Fruit fly (Drosophila melanogaster) whole organism, embryonic: Measurements from ENCODE around the gene Ir94d.
A peak's percentile ranks its signal among the peaks of the same experiment; 100 is the strongest.

Experiments used
- Antp ChIP-seq: fragments of 200-800 bp; sonication (Bioruptor generic); optimal IDR thresholded peaks from 3 replicates; lab custom pipeline; 2016; ENCODE audit warnings: missing biosample characterization, missing genetic modification characterization
- Atf-2 ChIP-seq: fragments of 200-800 bp; sonication (Bioruptor generic); optimal IDR thresholded peaks from 2 replicates; lab custom pipeline; 2016; ENCODE audit warnings: missing biosample characterization, missing genetic modification characterization
- Atf6 ChIP-seq: fragments of 200-800 bp; sonication (Bioruptor generic); IDR thresholded peaks from 2 replicates; pipeline ENCODE4 v1.3.6; 2022; ENCODE audit warnings: missing biosample characterization, missing genetic modification characterization
- Blimp-1 ChIP-seq: fragments of 200-800 bp; sonication (Bioruptor generic); optimal IDR thresholded peaks from 3 replicates; lab custom pipeline; 2018; ENCODE audit warnings: missing biosample characterization, missing genetic modification characterization, mild to moderate bottlenecking, moderate library complexity, missing genetic modification reagents
- CG10274 ChIP-seq: fragments of 200-800 bp; sonication (Bioruptor generic); optimal IDR thresholded peaks from 3 replicates; lab custom pipeline; 2017; ENCODE audit warnings: missing biosample characterization, mild to moderate bottlenecking, missing genetic modification characterization
- CG10654 ChIP-seq: fragments of 200-800 bp; sonication (Bioruptor generic); optimal IDR thresholded peaks from 2 replicates; lab custom pipeline; 2016; ENCODE audit warnings: missing biosample characterization, missing genetic modification characterization
- CG14965 ChIP-seq: fragments of 200-800 bp; sonication (Bioruptor generic); optimal IDR thresholded peaks from 2 replicates; lab custom pipeline; 2016; ENCODE audit warnings: missing biosample characterization, missing genetic modification characterization, borderline replicate concordance
- CG16815 ChIP-seq: fragments of 200-800 bp; sonication (Bioruptor generic); optimal IDR thresholded peaks from 3 replicates; lab custom pipeline; 2017; ENCODE audit warnings: missing biosample characterization, mild to moderate bottlenecking, missing genetic modification characterization
- CG16863 ChIP-seq: fragments of 200-800 bp; sonication (Bioruptor generic); optimal IDR thresholded peaks from 3 replicates; lab custom pipeline; 2016; ENCODE audit warnings: missing biosample characterization, missing genetic modification characterization
- CG1792 ChIP-seq: fragments of 200-800 bp; sonication (Bioruptor generic); optimal IDR thresholded peaks from 2 replicates; lab custom pipeline; 2016; ENCODE audit warnings: missing biosample characterization, missing genetic modification characterization
- CG18476 ChIP-seq: fragments of 200-800 bp; sonication (Bioruptor generic); optimal IDR thresholded peaks from 2 replicates; lab custom pipeline; 2016; ENCODE audit warnings: missing biosample characterization, mild to moderate bottlenecking, missing genetic modification characterization
- CG18619 ChIP-seq: fragments of 200-800 bp; sonication (Bioruptor generic); optimal IDR thresholded peaks from 3 replicates; lab custom pipeline; 2017; ENCODE audit warnings: missing biosample characterization, mild to moderate bottlenecking, missing genetic modification characterization
- CG31224 ChIP-seq: fragments of 200-800 bp; sonication (Bioruptor generic); IDR thresholded peaks from 2 replicates; pipeline ENCODE4 v1.3.6; 2022; ENCODE audit warnings: missing biosample characterization, missing genetic modification characterization
- CG32772 ChIP-seq: fragments of 200-800 bp; sonication (Bioruptor generic); IDR thresholded peaks from 2 replicates; pipeline ENCODE4 v1.3.6; 2022; ENCODE audit warnings: missing biosample characterization, missing genetic modification characterization
- CG34376 ChIP-seq: fragments of 200-800 bp; sonication (Bioruptor generic); optimal IDR thresholded peaks from 2 replicates; lab custom pipeline; 2018; ENCODE audit warnings: missing biosample characterization, mild to moderate bottlenecking, missing genetic modification characterization
- CG4617 ChIP-seq: fragments of 200-800 bp; sonication (Bioruptor generic); optimal IDR thresholded peaks from 3 replicates; lab custom pipeline; 2016; ENCODE audit warnings: missing biosample characterization, missing genetic modification characterization, borderline replicate concordance
- CG4820 ChIP-seq: fragments of 200-800 bp; sonication (Bioruptor generic); optimal IDR thresholded peaks from 3 replicates; lab custom pipeline; 2016; ENCODE audit warnings: missing biosample characterization, missing genetic modification characterization
- CG6175 ChIP-seq: fragments of 200-800 bp; sonication (Bioruptor generic); IDR thresholded peaks from 3 replicates; pipeline ENCODE4 v1.3.6; 2022; ENCODE audit warnings: missing biosample characterization, missing genetic modification characterization
- CG9609 ChIP-seq: fragments of 200-800 bp; sonication (Bioruptor generic); optimal IDR thresholded peaks from 3 replicates; lab custom pipeline; 2016; ENCODE audit warnings: missing biosample characterization, missing genetic modification characterization
- CoRest ChIP-seq: fragments of 200-800 bp; sonication (Bioruptor generic); optimal IDR thresholded peaks from 3 replicates; lab custom pipeline; 2018; ENCODE audit warnings: missing biosample characterization, mild to moderate bottlenecking, missing genetic modification characterization, moderate library complexity
- Dip2 ChIP-seq: fragments of 200-800 bp; sonication (Bioruptor generic); IDR thresholded peaks from 2 replicates; pipeline ENCODE4 v1.3.6; 2022; ENCODE audit warnings: missing biosample characterization, missing genetic modification characterization
- Drgx ChIP-seq: fragments of 200-800 bp; sonication (Bioruptor generic); IDR thresholded peaks from 2 replicates; pipeline ENCODE4 v1.3.6; 2022; ENCODE audit warnings: missing biosample characterization, missing genetic modification characterization
- Gug ChIP-seq: fragments of 200-800 bp; sonication (Bioruptor generic); IDR thresholded peaks from 4 replicates; pipeline ENCODE4 v1.3.6; 2022; ENCODE audit warnings: missing biosample characterization, missing genetic modification characterization
- HLH54F ChIP-seq: fragments of 200-800 bp; sonication (Bioruptor generic); optimal IDR thresholded peaks from 3 replicates; lab custom pipeline; 2016; ENCODE audit warnings: missing biosample characterization, missing genetic modification characterization
- Hey ChIP-seq: fragments of 200-800 bp; sonication (Bioruptor generic); optimal IDR thresholded peaks from 3 replicates; lab custom pipeline; 2018; ENCODE audit warnings: missing biosample characterization, mild to moderate bottlenecking, missing genetic modification characterization
- HmgD ChIP-seq: fragments of 200-800 bp; sonication (Bioruptor generic); optimal IDR thresholded peaks from 3 replicates; lab custom pipeline; 2016; ENCODE audit warnings: missing biosample characterization, missing genetic modification characterization
- Lhr ChIP-seq: fragments of 200-800 bp; sonication (Bioruptor generic); optimal IDR thresholded peaks from 3 replicates; lab custom pipeline; 2017; ENCODE audit warnings: mild to moderate bottlenecking, missing biosample characterization, missing genetic modification reagents, missing genetic modification characterization
- Meics ChIP-seq: fragments of 200-800 bp; sonication (Bioruptor generic); optimal IDR thresholded peaks from 2 replicates; lab custom pipeline; 2017; ENCODE audit warnings: missing biosample characterization, mild to moderate bottlenecking, missing genetic modification characterization
- Mrtf ChIP-seq: fragments of 200-800 bp; sonication (Bioruptor generic); IDR thresholded peaks from 3 replicates; pipeline ENCODE4 v1.3.6; 2022; ENCODE audit warnings: missing biosample characterization, missing genetic modification characterization
- cad ChIP-seq: fragments of >200 bp; optimal IDR thresholded peaks from 2 replicates; lab custom pipeline; 2017; ENCODE audit warnings: missing biosample characterization, missing genetic modification characterization
- dan ChIP-seq: fragments of 200-800 bp; sonication (Bioruptor generic); IDR thresholded peaks from 2 replicates; pipeline ENCODE4 v1.3.6; 2022; ENCODE audit warnings: missing biosample characterization, missing genetic modification characterization
- dati ChIP-seq: fragments of 200-800 bp; sonication (Bioruptor generic); IDR thresholded peaks from 2 replicates; pipeline ENCODE4 v1.3.6; 2022; ENCODE audit warnings: missing biosample characterization, missing genetic modification characterization
- dpn ChIP-seq, 2 experiments: fragments of 200-800 bp; sonication (Bioruptor generic); optimal IDR thresholded peaks; 3 replicates each; lab custom pipeline; 2016; ENCODE audit warnings: missing biosample characterization in 2 of 2, missing genetic modification characterization in 2 of 2
- emc ChIP-seq: fragments of 200-800 bp; sonication (Bioruptor generic); optimal IDR thresholded peaks from 2 replicates; lab custom pipeline; 2016; ENCODE audit warnings: missing biosample characterization, missing genetic modification characterization
- eyg ChIP-seq: fragments of 200-800 bp; sonication (Bioruptor generic); optimal IDR thresholded peaks from 3 replicates; lab custom pipeline; 2016; ENCODE audit warnings: missing biosample characterization, missing genetic modification characterization
- gem ChIP-seq: fragments of 200-800 bp; sonication (Bioruptor generic); optimal IDR thresholded peaks from 2 replicates; lab custom pipeline; 2019; ENCODE audit warnings: missing biosample characterization, mild to moderate bottlenecking, missing genetic modification characterization, moderate library complexity
- klu ChIP-seq: fragments of 200-800 bp; sonication (Bioruptor generic); IDR thresholded peaks from 2 replicates; pipeline ENCODE4 v1.3.6; 2022; ENCODE audit warnings: missing biosample characterization, missing genetic modification characterization
- lilli ChIP-seq: fragments of 200-800 bp; sonication (Bioruptor generic); optimal IDR thresholded peaks from 3 replicates; lab custom pipeline; 2016; ENCODE audit warnings: missing biosample characterization, missing genetic modification characterization
- lov ChIP-seq, 2 experiments: fragments of 200-800 bp in 1 of 2; fragments of >200 bp in 1 of 2; sonication (Bioruptor generic) in 1 of 2; IDR thresholded peaks in 1 of 2; optimal IDR thresholded peaks in 1 of 2; 2 replicates in 1 of 2; 3 replicates in 1 of 2; pipeline versions ENCODE4 v1.3.6 to Lab custom; 2017 to 2022; ENCODE audit warnings: missing biosample characterization in 1 of 2, missing genetic modification characterization in 1 of 2
- pfk ChIP-seq: fragments of 200-800 bp; sonication (Bioruptor generic); optimal IDR thresholded peaks from 2 replicates; lab custom pipeline; 2018; ENCODE audit warnings: missing biosample characterization, mild to moderate bottlenecking, missing genetic modification characterization, moderate library complexity
- pita ChIP-seq: fragments of 200-800 bp; sonication (Bioruptor generic); optimal IDR thresholded peaks from 2 replicates; lab custom pipeline; 2017; ENCODE audit warnings: missing biosample characterization, mild to moderate bottlenecking, missing genetic modification characterization
- repo ChIP-seq: fragments of 200-800 bp; sonication (Bioruptor generic); optimal IDR thresholded peaks from 2 replicates; lab custom pipeline; 2016; ENCODE audit warnings: missing biosample characterization, missing genetic modification characterization
- row ChIP-seq: fragments of 200-800 bp; sonication (Bioruptor generic); IDR thresholded peaks from 3 replicates; pipeline ENCODE4 v1.3.6; 2022; ENCODE audit warnings: missing biosample characterization, missing genetic modification characterization
- sc ChIP-seq, 3 experiments: fragments of >200 bp in 2 of 3; fragments of 200-800 bp in 1 of 3; sonication (Bioruptor generic) in 1 of 3; optimal IDR thresholded peaks; 2 replicates in 2 of 3; 3 replicates in 1 of 3; lab custom pipeline; 2017; ENCODE audit warnings: mild to moderate bottlenecking in 1 of 3, missing biosample characterization in 1 of 3, missing genetic modification characterization in 1 of 3, missing genetic modification reagents in 1 of 3
- sisA ChIP-seq: fragments of 200-800 bp; sonication (Bioruptor generic); IDR thresholded peaks from 2 replicates; pipeline ENCODE4 v1.3.6; 2022; ENCODE audit warnings: missing biosample characterization, missing genetic modification characterization
- trem ChIP-seq: fragments of 200-800 bp; optimal IDR thresholded peaks from 3 replicates; lab custom pipeline; 2019; ENCODE audit warnings: missing biosample characterization, mild to moderate bottlenecking, missing genetic modification characterization, moderate library complexity
- trh ChIP-seq: fragments of 200-800 bp; sonication (Bioruptor generic); optimal IDR thresholded peaks from 2 replicates; lab custom pipeline; 2016; ENCODE audit warnings: missing biosample characterization, missing genetic modification characterization
- vnd ChIP-seq: fragments of 200-800 bp; sonication (Bioruptor generic); IDR thresholded peaks from 3 replicates; pipeline ENCODE4 v1.3.6; 2022; ENCODE audit warnings: missing biosample characterization, missing genetic modification characterization; ENCODE audit not compliant: partially characterized antibody
- vvl ChIP-seq: fragments of 200-800 bp; sonication (Bioruptor generic); IDR thresholded peaks from 2 replicates; pipeline ENCODE4 v1.3.6; 2022; ENCODE audit warnings: missing biosample characterization, missing genetic modification characterization
- wor ChIP-seq: fragments of 200-800 bp; sonication (Bioruptor generic); IDR thresholded peaks from 2 replicates; pipeline ENCODE4 v1.3.6; 2022; ENCODE audit warnings: missing biosample characterization, missing genetic modification characterization
- zen ChIP-seq: fragments of 200-800 bp; sonication (Bioruptor generic); optimal IDR thresholded peaks from 3 replicates; lab custom pipeline; 2018; ENCODE audit warnings: missing biosample characterization, mild to moderate bottlenecking, missing genetic modification characterization, moderate library complexity

The Ir94d gene

DNA sequence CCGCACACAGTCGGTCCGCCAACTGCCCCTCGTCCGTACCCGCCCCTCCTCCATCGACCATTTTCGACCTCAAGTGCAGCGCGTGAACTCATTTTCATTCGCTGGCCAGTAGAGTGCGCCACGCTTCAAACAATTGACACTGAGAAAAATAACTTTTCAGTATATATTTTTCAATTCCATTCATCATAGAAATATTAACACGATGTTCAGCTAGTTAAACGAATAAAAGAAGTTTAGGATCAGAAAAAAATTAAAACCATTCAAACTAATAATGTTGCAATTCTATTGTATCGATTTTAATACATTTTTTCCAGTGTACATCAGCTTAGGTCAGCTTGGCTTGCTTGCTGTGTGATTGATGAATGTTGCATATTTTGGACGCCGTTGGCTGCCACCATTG is 15.7 kb upstream of the Ir94d start (continued):
- TF ChIP-seq sisA (GFP tag; lab: Robert Waterston, UW) (peak; percentile 42; the same call in 1 of the 2 replicates), gem (peak; percentile 79), eyg (GFP tag; lab: Kevin White, UChicago) (no peak), CG4820 (GFP tag; lab: Kevin White, UChicago) (peak; percentile 60), dati (GFP tag; lab: Robert Waterston, UW) (no peak), HmgD (GFP tag; lab: Kevin White, UChicago) (no peak), Antp (GFP tag; lab: Kevin White, UChicago) (peak; percentile 4), lov (optimal IDR thresholded peaks at IDR 0.05; lab: Kevin White, UChicago) (no peak), lov (GFP tag; IDR thresholded peaks at IDR 0.05; lab: Robert Waterston, UW) (no peak), CG4617 (GFP tag; lab: Kevin White, UChicago) (no peak), repo (no peak), Mrtf (GFP tag; lab: Robert Waterston, UW) (no peak), CG14965 (GFP tag; lab: Kevin White, UChicago) (no peak), pfk (GFP tag; lab: Kevin White, UChicago) (no peak), cad (no peak), CG16863 (GFP tag; lab: Kevin White, UChicago) (peak; percentile 49), HLH54F (GFP tag; lab: Kevin White, UChicago) (no peak), CoRest (tag; lab: Kevin White, UChicago) (peak; percentile 40), CG1792 (GFP tag; lab: Kevin White, UChicago) (peak; percentile 19), CG34376 (GFP tag; lab: Kevin White, UChicago) (no peak), trem (peak; percentile 41), Atf6 (GFP tag; lab: Robert Waterston, UW) (no peak), Drgx (GFP tag; lab: Robert Waterston, UW) (peak; percentile 70), wor (GFP tag; lab: Robert Waterston, UW) (no peak), zen (tag; lab: Kevin White, UChicago) (peak; percentile 57), vnd (GFP tag; lab: Robert Waterston, UW) (no peak), klu (no peak), pita (GFP tag; lab: Kevin White, UChicago) (no peak), Dip2 (GFP tag; lab: Robert Waterston, UW) (no peak), Lhr (GFP tag; lab: Kevin White, UChicago) (no peak), Gug (GFP tag; lab: Robert Waterston, UW) (no peak), CG18476 (GFP tag; lab: Kevin White, UChicago) (no peak), CG10654 (GFP tag; lab: Kevin White, UChicago) (peak; percentile 0), CG10274 (GFP tag; lab: Kevin White, UChicago) (no peak), emc (GFP tag; lab: Kevin White, UChicago) (no peak), CG9609 (GFP tag; lab: Kevin White, UChicago) (no peak), dpn (GFP tag; optimal IDR thresholded peaks at IDR 0.05; lab: Kevin White, UChicago) (peak; percentile 22 to 51), row (GFP tag; lab: Robert Waterston, UW) (peak; percentile 59), sc (optimal IDR thresholded peaks at IDR 0.05; lab: Kevin White, UChicago) (no peak), sc (GFP tag; optimal IDR thresholded peaks at IDR 0.05; lab: Kevin White, UChicago) (no peak), CG6175 (GFP tag; lab: Robert Waterston, UW) (no peak), CG31224 (no peak), dan (GFP tag; lab: Robert Waterston, UW) (no peak), CG32772 (GFP tag; lab: Robert Waterston, UW) (no peak), Atf-2 (GFP tag; lab: Kevin White, UChicago) (no peak), Meics (GFP tag; lab: Kevin White, UChicago) (no peak), vvl (GFP tag; lab: Robert Waterston, UW) (peak; percentile 51; the same call in 1 of the 2 replicates), Blimp-1 (peak; percentile 69), lilli (GFP tag; lab: Kevin White, UChicago) (no peak), CG16815 (GFP tag; lab: Kevin White, UChicago) (no peak), Hey (tag; lab: Kevin White, UChicago) (no peak), CG18619 (GFP tag; lab: Kevin White, UChicago) (no peak), trh (GFP tag; lab: Kevin White, UChicago) (no peak)
